Fruit fly (Drosophila melanogaster) whole organism, adult: Measurements from ENCODE around the gene CG5004.

ENCODE experiments used
- CG12768 ChIP-seq: fragments of 200-800 bp; sonication (Bioruptor generic); optimal IDR thresholded peaks from 2 replicates; lab custom pipeline; 2017; ENCODE audit warnings: missing biosample characterization, missing genetic modification characterization, mild to moderate bottlenecking, moderate library complexity, missing genetic modification reagents
- Crg-1 ChIP-seq: fragments of 200-800 bp; sonication (Bioruptor generic); optimal IDR thresholded peaks from 2 replicates; lab custom pipeline; 2016; ENCODE audit warnings: missing biosample characterization, missing genetic modification characterization
- Hr96 ChIP-seq: fragments of 200-800 bp; sonication (Bioruptor generic); optimal IDR thresholded peaks from 2 replicates; lab custom pipeline; 2016; ENCODE audit warnings: missing biosample characterization, missing genetic modification characterization
- Mnt ChIP-seq: fragments of 200-800 bp; sonication (Bioruptor generic); optimal IDR thresholded peaks from 2 replicates; lab custom pipeline; 2016; ENCODE audit warnings: missing biosample characterization, mild to moderate bottlenecking, missing genetic modification characterization
- bab1 ChIP-seq: fragments of 200-800 bp; sonication (Bioruptor generic); optimal IDR thresholded peaks from 3 replicates; lab custom pipeline; 2019; ENCODE audit warnings: missing biosample characterization, mild to moderate bottlenecking, missing genetic modification characterization, moderate library complexity
- cic ChIP-seq: fragments of 200-800 bp; sonication (Bioruptor generic); optimal IDR thresholded peaks from 2 replicates; lab custom pipeline; 2017; ENCODE audit warnings: missing biosample characterization, mild to moderate bottlenecking, missing genetic modification characterization, moderate library complexity
- kay ChIP-seq: fragments of 200-800 bp; sonication (Bioruptor generic); peaks from one replicate; lab custom pipeline; 2016; ENCODE audit warnings: missing biosample characterization, missing genetic modification characterization, borderline replicate concordance
- ovo ChIP-seq: fragments of 200-800 bp; sonication (Bioruptor generic); optimal IDR thresholded peaks from 2 replicates; lab custom pipeline; 2016; ENCODE audit warnings: missing biosample characterization, missing genetic modification characterization
- pad ChIP-seq: fragments of 200-800 bp; sonication (Bioruptor generic); optimal IDR thresholded peaks from 3 replicates; lab custom pipeline; 2017; ENCODE audit warnings: missing biosample characterization, missing genetic modification characterization, mild to moderate bottlenecking, moderate library complexity, missing genetic modification reagents

DNA sequence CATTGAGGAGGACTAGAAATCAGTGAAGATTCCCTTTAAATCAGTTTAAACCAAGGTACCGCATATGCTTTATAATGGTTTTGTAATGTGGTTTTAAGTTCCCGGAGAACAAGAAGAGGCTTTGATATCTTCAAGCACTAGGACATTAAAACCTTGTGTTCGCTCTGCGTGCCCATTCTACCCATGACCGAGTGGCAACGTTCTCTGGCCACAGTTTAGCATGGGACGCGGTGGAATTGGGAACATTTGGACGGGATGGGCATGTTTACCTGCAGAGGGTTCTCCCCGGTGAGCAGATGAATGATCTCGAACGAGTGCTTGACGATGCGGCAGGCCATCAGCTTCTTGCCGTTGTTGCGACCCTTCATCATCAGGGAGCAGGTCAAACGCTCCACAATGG lies 39.1 kb downstream of the CG5004 start:
- TF ChIP-seq Crg-1 (GFP tag; lab: Kevin White, UChicago) (no peak), Hr96 (GFP tag; lab: Kevin White, UChicago) (no peak), CG12768 (GFP tag; lab: Kevin White, UChicago) (no peak), ovo (GFP tag; lab: Kevin White, UChicago) (no peak), cic (GFP tag; lab: Kevin White, UChicago) (no peak), pad (no peak), Mnt (no peak), kay (GFP tag; lab: Kevin White, UChicago) (no peak), bab1 (GFP tag; lab: Kevin White, UChicago) (no peak)
